Worm (Caenorhabditis elegans): ENCODE data around the gene str-61.
"Not testable (repeated sequence)": the region's sequence is repeated elsewhere in the genome, so short reads cannot be mapped to it uniquely, and the experiment has no call there.

str-61 gene

DNA sequence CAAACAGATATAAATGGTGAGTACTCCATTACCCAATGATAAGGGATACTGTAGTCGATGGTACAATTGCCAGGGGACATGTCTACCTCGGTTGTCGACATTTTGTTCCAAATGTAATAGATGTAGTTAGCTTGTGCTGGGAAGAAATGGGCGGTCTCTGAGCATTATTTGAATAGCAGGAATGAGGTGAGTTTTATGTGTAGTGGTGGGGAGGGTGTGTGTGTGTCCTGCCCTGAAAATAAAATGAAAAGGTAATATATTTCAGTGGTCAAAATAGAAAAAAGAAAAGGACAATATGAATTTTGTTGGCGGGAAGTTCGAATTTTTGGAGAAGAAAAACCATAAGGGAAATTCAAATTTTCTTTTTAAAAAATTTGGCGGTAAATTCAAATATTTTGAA, 10.3 kb downstream of the str-61 start, which contains the start of gene Y70C5B.2:
Y70C5B.2 (minus strand) TSS at position 101 of the 400 bp plus-strand sequence.
- TF ChIP-seq K09A11.1 (tag; optimal IDR thresholded peaks at IDR 0.05; ENCODE audit: insufficient read depth); ceh-22 (tag; optimal IDR thresholded peaks at IDR 0.05); madf-2 (tag; optimal IDR thresholded peaks at IDR 0.05): not testable (repeated sequence)

DNA sequence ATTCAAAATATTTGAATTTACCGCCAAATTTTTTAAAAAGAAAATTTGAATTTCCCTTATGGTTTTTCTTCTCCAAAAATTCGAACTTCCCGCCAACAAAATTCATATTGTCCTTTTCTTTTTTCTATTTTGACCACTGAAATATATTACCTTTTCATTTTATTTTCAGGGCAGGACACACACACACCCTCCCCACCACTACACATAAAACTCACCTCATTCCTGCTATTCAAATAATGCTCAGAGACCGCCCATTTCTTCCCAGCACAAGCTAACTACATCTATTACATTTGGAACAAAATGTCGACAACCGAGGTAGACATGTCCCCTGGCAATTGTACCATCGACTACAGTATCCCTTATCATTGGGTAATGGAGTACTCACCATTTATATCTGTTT, 16.8 kb downstream of the str-61 start, which contains the start of gene W06G6.15:
W06G6.15 (plus strand) TSS at position 301 of the 400 bp plus-strand sequence.
- TF ChIP-seq fax-1, elt-2, ttx-3 (tag; optimal IDR thresholded peaks at IDR 0.05): not testable (repeated sequence)

DNA sequence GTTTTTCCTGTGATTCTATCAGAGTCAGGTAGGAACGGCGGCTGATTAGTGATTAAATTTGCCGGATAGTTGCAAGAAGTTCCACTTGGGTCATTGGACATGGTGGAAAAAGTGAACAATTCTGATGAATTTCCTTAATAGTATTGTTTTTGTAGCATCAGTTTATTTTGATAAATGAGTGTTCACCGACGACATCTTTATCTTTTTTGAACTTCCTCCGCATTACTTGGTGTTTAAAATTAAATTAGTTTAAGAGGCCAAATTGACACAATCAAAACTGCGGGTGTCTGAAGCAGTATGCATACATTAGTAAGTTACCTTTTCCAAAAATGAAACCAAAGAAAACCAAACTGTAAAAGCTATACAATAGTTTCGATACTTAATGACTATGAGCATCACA, 21.9 kb downstream of the str-61 start, which contains the start of gene W06G6.11:
W06G6.11 (minus strand) TSS at position 101 of the 400 bp plus-strand sequence.
- TF ChIP-seq Y22D7AL.16 (tag; optimal IDR thresholded peaks at IDR 0.05); ztf-16 (tag; optimal IDR thresholded peaks at IDR 0.05); unc-3 (GFP tag; conservative IDR thresholded peaks at IDR 0.05); unc-3 (tag; optimal IDR thresholded peaks at IDR 0.05): not testable (repeated sequence)

ce11 chrV:16648317-16649018, 22.6 kb downstream of the str-61 start, which contains the start of gene W06G6.20:
Gene W06G6.20, minus strand, starts transcription at chrV:16648367.
- TF ChIP-seq pqm-1 (tag; optimal IDR thresholded peaks at IDR 0.05) (no peak), fkh-10 (GFP tag; optimal IDR thresholded peaks at IDR 0.05) (no peak), hlh-13 (GFP tag; optimal IDR thresholded peaks at IDR 0.05) (no peak), T23F11.4 (GFP tag; optimal IDR thresholded peaks at IDR 0.05) (no peak), rnt-1 (tag; optimal IDR thresholded peaks at IDR 0.05) (no peak), elt-4 (tag; optimal IDR thresholded peaks at IDR 0.05) (no peak)

DNA sequence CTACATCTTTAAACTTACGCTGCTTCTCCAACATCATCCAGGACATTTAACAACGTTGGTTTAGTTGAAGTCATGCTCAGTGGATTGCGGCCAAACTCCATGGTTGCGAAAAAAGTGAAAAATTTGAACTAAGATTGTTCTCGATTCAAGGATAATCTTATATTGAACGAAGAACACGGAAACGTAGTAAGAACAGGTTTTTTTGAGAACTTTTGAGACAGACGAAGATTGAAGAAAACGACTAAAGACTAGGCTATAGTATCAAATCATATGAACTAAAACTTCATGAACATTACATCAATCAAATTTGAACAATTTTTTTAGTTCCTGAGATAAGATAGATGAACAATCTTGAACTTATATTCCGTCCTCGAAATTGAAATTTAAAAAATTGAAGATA, 24.0 kb downstream of the str-61 start, which contains the start of gene W06G6.10:
W06G6.10 (minus strand) TSS at position 101 of the 400 bp plus-strand sequence.
- no peak for TF ChIP-seq K09A11.1 (tag; optimal IDR thresholded peaks at IDR 0.05; ENCODE audit: insufficient read depth)
- no peak for TF ChIP-seq ceh-31 (tag; optimal IDR thresholded peaks at IDR 0.05)
- no peak for TF ChIP-seq hlh-30 (tag; optimal IDR thresholded peaks at IDR 0.05; ENCODE audit: insufficient read depth)
- no peak for TF ChIP-seq sox-4 (tag; optimal IDR thresholded peaks at IDR 0.05)
- TF ChIP-seq rnt-1 (tag; optimal IDR thresholded peaks at IDR 0.05): no peak
- TF ChIP-seq K02D7.2 (tag; optimal IDR thresholded peaks at IDR 0.05): no peak
- TF ChIP-seq ama-1 (optimal IDR thresholded peaks at IDR 0.05): no peak
- no peak for TF ChIP-seq sdc-2 (tag; optimal IDR thresholded peaks at IDR 0.05)
- TF ChIP-seq fkh-6 (tag; optimal IDR thresholded peaks at IDR 0.05): no peak
- no peak for TF ChIP-seq zip-5 (tag; optimal IDR thresholded peaks at IDR 0.05)
- TF ChIP-seq ceh-30 (tag; optimal IDR thresholded peaks at IDR 0.05): no peak
- TF ChIP-seq F13H6.1 (tag; optimal IDR thresholded peaks at IDR 0.05): no peak

- TF ChIP-seq ceh-30 (tag; optimal IDR thresholded peaks at IDR 0.05) (no peak), tbx-7 (tag; optimal IDR thresholded peaks at IDR 0.05) (no peak)
Measured at ce11 chrV:16646372-16646771, 24.7 kb downstream of the str-61 start, which contains the start of gene W06G6.9. Gene W06G6.9, minus strand, starts transcription at chrV:16646472.

ce11 chrV:16645201-16645940, 25.7 kb downstream of the str-61 start, which contains the start of gene W06G6.17:
Gene W06G6.17, minus strand, starts transcription at chrV:16645251.
- no peak for TF ChIP-seq ceh-30 (tag; optimal IDR thresholded peaks at IDR 0.05)
- no peak for TF ChIP-seq fkh-10 (GFP tag; optimal IDR thresholded peaks at IDR 0.05)
- no peak for TF ChIP-seq hlh-6 (tag; optimal IDR thresholded peaks at IDR 0.05)
- no peak for TF ChIP-seq unc-86 (tag; optimal IDR thresholded peaks at IDR 0.05)
- TF ChIP-seq fkh-6 (tag; optimal IDR thresholded peaks at IDR 0.05): no peak
- no peak for TF ChIP-seq pat-9 (tag; optimal IDR thresholded peaks at IDR 0.05)
- no peak for TF ChIP-seq mec-3 (tag; optimal IDR thresholded peaks at IDR 0.05; ENCODE audit: borderline replicate concordance)
- no peak for TF ChIP-seq fax-1 (tag; optimal IDR thresholded peaks at IDR 0.05)
- TF ChIP-seq sox-4 (tag; optimal IDR thresholded peaks at IDR 0.05): no peak
- TF ChIP-seq ama-1 (optimal IDR thresholded peaks at IDR 0.05): no peak
- TF ChIP-seq ceh-2 (tag; optimal IDR thresholded peaks at IDR 0.05): no peak
- TF ChIP-seq ahr-1 (tag; optimal IDR thresholded peaks at IDR 0.05): no peak
- TF ChIP-seq T23F11.4 (GFP tag; optimal IDR thresholded peaks at IDR 0.05): no peak
- no peak for TF ChIP-seq ceh-45 (GFP tag; IDR thresholded peaks at IDR 0.05)
- no peak for TF ChIP-seq ceh-18 (tag; optimal IDR thresholded peaks at IDR 0.05)
